Fruit fly (Drosophila melanogaster) whole organism, wandering third instar larva: ENCODE data around the gene org-1.

Experiments used
- CG32264 ChIP-seq: fragments of 200-800 bp; sonication (Bioruptor generic); optimal IDR thresholded peaks from 2 replicates; lab custom pipeline; 2016; ENCODE audit warnings: missing biosample characterization, missing genetic modification characterization
- CG9705 ChIP-seq: fragments of 200-800 bp; sonication (Bioruptor generic); optimal IDR thresholded peaks from 2 replicates; lab custom pipeline; 2018; ENCODE audit warnings: missing biosample characterization, mild to moderate bottlenecking, missing genetic modification characterization
- CrebA ChIP-seq: fragments of 200-800 bp; sonication (Bioruptor generic); optimal IDR thresholded peaks from 2 replicates; lab custom pipeline; 2016; ENCODE audit warnings: missing biosample characterization, mild to moderate bottlenecking, missing genetic modification characterization, borderline replicate concordance
- Dfd ChIP-seq: fragments of >200 bp; optimal IDR thresholded peaks from 2 replicates; lab custom pipeline; 2017; ENCODE audit warnings: missing biosample characterization, missing genetic modification characterization
- Dif ChIP-seq: fragments of 200-275, 200-300 bp; sonication (Bioruptor generic); optimal IDR thresholded peaks from 2 replicates; lab custom pipeline; 2018; ENCODE audit warnings: missing biosample characterization, missing genetic modification characterization; ENCODE audit not compliant: partially characterized antibody
- GATAd ChIP-seq: sonication (Bioruptor generic); optimal IDR thresholded peaks from 2 replicates; lab custom pipeline; 2016; ENCODE audit warnings: missing biosample characterization, missing genetic modification characterization
- HLH106 ChIP-seq: fragments of 200-800 bp; optimal IDR thresholded peaks from 3 replicates; lab custom pipeline; 2019; ENCODE audit warnings: missing biosample characterization, mild to moderate bottlenecking, missing genetic modification characterization, moderate library complexity
- Hnf4 ChIP-seq: fragments of 200-800 bp; sonication (Bioruptor generic); optimal IDR thresholded peaks from 2 replicates; lab custom pipeline; 2016; ENCODE audit warnings: missing biosample characterization, mild to moderate bottlenecking, missing genetic modification characterization
- Hr78 ChIP-seq: fragments of >200 bp; optimal IDR thresholded peaks from 2 replicates; lab custom pipeline; 2017; ENCODE audit warnings: missing biosample characterization, missing genetic modification characterization
- Mio ChIP-seq: sonication (Bioruptor generic); optimal IDR thresholded peaks from 2 replicates; lab custom pipeline; 2016; ENCODE audit warnings: missing biosample characterization, missing genetic modification characterization
- N ChIP-seq: fragments of >200 bp; optimal IDR thresholded peaks from 2 replicates; lab custom pipeline; 2018; ENCODE audit warnings: missing biosample characterization, missing external identifiers, missing genetic modification characterization
- OdsH ChIP-seq: fragments of 200-800 bp; sonication (Bioruptor generic); optimal IDR thresholded peaks from 2 replicates; lab custom pipeline; 2016; ENCODE audit warnings: missing biosample characterization, mild to moderate bottlenecking, missing genetic modification characterization
- Rel ChIP-seq, 2 experiments: fragments of 200-800 bp; sonication (Bioruptor generic) in 1 of 2; optimal IDR thresholded peaks; 2 replicates in 1 of 2; 3 replicates in 1 of 2; lab custom pipeline; 2016 to 2019; ENCODE audit warnings: mild to moderate bottlenecking in 2 of 2, missing biosample characterization in 2 of 2, missing genetic modification characterization in 2 of 2, moderate library complexity in 1 of 2
- Sp1 ChIP-seq: fragments of 200-800 bp; sonication (Bioruptor generic); optimal IDR thresholded peaks from 3 replicates; lab custom pipeline; 2019; ENCODE audit warnings: missing biosample characterization, mild to moderate bottlenecking, missing genetic modification characterization, moderate library complexity
- br ChIP-seq: fragments of 200-800 bp; sonication (Bioruptor generic); optimal IDR thresholded peaks from 2 replicates; lab custom pipeline; 2016; ENCODE audit warnings: missing biosample characterization, missing genetic modification characterization
- brk ChIP-seq: fragments of 200-800 bp; sonication (Bioruptor generic); optimal IDR thresholded peaks from 2 replicates; lab custom pipeline; 2016; ENCODE audit warnings: missing biosample characterization, mild to moderate bottlenecking, missing genetic modification characterization
- dmrt93B ChIP-seq: fragments of 200-800 bp; sonication (Bioruptor generic); optimal IDR thresholded peaks from 2 replicates; lab custom pipeline; 2018; ENCODE audit warnings: missing biosample characterization, mild to moderate bottlenecking, missing genetic modification characterization
- dsf ChIP-seq: sonication (Bioruptor generic); optimal IDR thresholded peaks from 2 replicates; lab custom pipeline; 2016; ENCODE audit warnings: missing biosample characterization, missing genetic modification characterization, borderline replicate concordance
- foxo ChIP-seq, 2 experiments: fragments of 200-800 bp; sonication (Bioruptor generic); optimal IDR thresholded peaks; 2 replicates in 1 of 2; 3 replicates in 1 of 2; lab custom pipeline; 2016 to 2017; ENCODE audit warnings: missing biosample characterization in 2 of 2, missing genetic modification characterization in 2 of 2
- h ChIP-seq: fragments of 200-800 bp; sonication (Bioruptor generic); optimal IDR thresholded peaks from 3 replicates; lab custom pipeline; 2016; ENCODE audit warnings: missing biosample characterization, mild to moderate bottlenecking, missing genetic modification characterization
- lola ChIP-seq: fragments of >200 bp; optimal IDR thresholded peaks from 2 replicates; lab custom pipeline; 2017; ENCODE audit warnings: missing biosample characterization, missing genetic modification characterization
- psq ChIP-seq: fragments of 200-800 bp; sonication (Bioruptor generic); optimal IDR thresholded peaks from 3 replicates; lab custom pipeline; 2017; ENCODE audit warnings: missing biosample characterization, mild to moderate bottlenecking, missing genetic modification characterization, moderate library complexity
- rgr ChIP-seq: fragments of 200-800 bp; sonication (Bioruptor generic); optimal IDR thresholded peaks from 3 replicates; lab custom pipeline; 2016; ENCODE audit warnings: missing biosample characterization, mild to moderate bottlenecking, missing genetic modification characterization
- sage ChIP-seq: fragments of 200-800 bp; sonication (Bioruptor generic); optimal IDR thresholded peaks from 2 replicates; lab custom pipeline; 2016; ENCODE audit warnings: missing biosample characterization, mild to moderate bottlenecking, missing genetic modification characterization
- tai ChIP-seq: sonication (Bioruptor generic); optimal IDR thresholded peaks from 2 replicates; lab custom pipeline; 2016; ENCODE audit warnings: missing biosample characterization, missing genetic modification characterization
- usp ChIP-seq: fragments of >200 bp; optimal IDR thresholded peaks from 2 replicates; lab custom pipeline; 2017; ENCODE audit warnings: missing biosample characterization, missing genetic modification characterization
- woc ChIP-seq: sonication (Bioruptor generic); optimal IDR thresholded peaks from 2 replicates; lab custom pipeline; 2016; ENCODE audit warnings: missing biosample characterization, mild to moderate bottlenecking, missing genetic modification characterization

Gene org-1

dm6 chrX:8489485-8489970, 34.7 kb upstream of the org-1 start, which contains the start of gene otu:
Gene otu, minus strand, starts transcription at chrX:8489535.
- TF ChIP-seq N (no peak), CrebA (no peak), dmrt93B (GFP tag; lab: Kevin White, UChicago) (no peak), h (GFP tag; lab: Kevin White, UChicago) (no peak), dsf (GFP tag; lab: Kevin White, UChicago) (no peak), tai (GFP tag; lab: Kevin White, UChicago) (no peak)

- no peak for TF ChIP-seq foxo (GFP tag; optimal IDR thresholded peaks at IDR 0.05; lab: Kevin White, UChicago)
- no peak for TF ChIP-seq brk (GFP tag; lab: Kevin White, UChicago)
- no peak for TF ChIP-seq Rel (GFP tag; optimal IDR thresholded peaks at IDR 0.05; lab: Kevin White, UChicago)
- no peak for TF ChIP-seq Rel (tag; optimal IDR thresholded peaks at IDR 0.05; lab: Kevin White, UChicago)
- TF ChIP-seq GATAd = no peak
- TF ChIP-seq sage (GFP tag; lab: Kevin White, UChicago) = no peak
- TF ChIP-seq Mio (GFP tag; lab: Kevin White, UChicago) = no peak
- no peak for TF ChIP-seq CG9705 (GFP tag; lab: Kevin White, UChicago)
- no peak for TF ChIP-seq Sp1 (GFP tag; lab: Kevin White, UChicago)
- TF ChIP-seq Dif (GFP tag; lab: Kevin White, UChicago) = no peak
- no peak for TF ChIP-seq OdsH (GFP tag; lab: Kevin White, UChicago)
- TF ChIP-seq woc (GFP tag; lab: Kevin White, UChicago) = no peak
- no peak for TF ChIP-seq dsf (GFP tag; lab: Kevin White, UChicago)
- no peak for TF ChIP-seq usp (GFP tag; lab: Kevin White, UChicago)
- no peak for TF ChIP-seq N
Measured at dm6 chrX:8489048-8489447, 34.2 kb upstream of the org-1 start, which contains the start of gene CG33181. Gene CG33181, plus strand, starts transcription at chrX:8489348.

dm6 chrX:8484778-8485177, 29.9 kb upstream of the org-1 start:
- TF ChIP-seq tai (GFP tag; lab: Kevin White, UChicago) (no peak), CrebA (no peak), Dfd (GFP tag; lab: Kevin White, UChicago) (no peak), lola (GFP tag; lab: Kevin White, UChicago) (no peak), rgr (GFP tag; lab: Kevin White, UChicago) (no peak), OdsH (GFP tag; lab: Kevin White, UChicago) (no peak), HLH106 (tag; lab: Kevin White, UChicago) (no peak), CG32264 (GFP tag; lab: Kevin White, UChicago) (no peak)

dm6 chrX:8483671-8484070, 28.8 kb upstream of the org-1 start, which contains the start of gene CG33223:
Gene CG33223, minus strand, starts transcription at chrX:8483885.
- TF ChIP-seq OdsH (GFP tag; lab: Kevin White, UChicago) (no peak), h (GFP tag; lab: Kevin White, UChicago) (no peak), Hnf4 (GFP tag; lab: Kevin White, UChicago) (no peak), HLH106 (tag; lab: Kevin White, UChicago) (no peak), CG9705 (GFP tag; lab: Kevin White, UChicago) (no peak), GATAd (no peak), br (GFP tag; lab: Kevin White, UChicago) (no peak), Dif (GFP tag; lab: Kevin White, UChicago) (no peak), Mio (GFP tag; lab: Kevin White, UChicago) (no peak), lola (GFP tag; lab: Kevin White, UChicago) (no peak), N (no peak), sage (GFP tag; lab: Kevin White, UChicago) (no peak), psq (GFP tag; lab: Kevin White, UChicago) (no peak)

- TF ChIP-seq GATAd (no peak), CG9705 (GFP tag; lab: Kevin White, UChicago) (no peak), Sp1 (GFP tag; lab: Kevin White, UChicago) (no peak), OdsH (GFP tag; lab: Kevin White, UChicago) (no peak), psq (GFP tag; lab: Kevin White, UChicago) (no peak), Hr78 (GFP tag; lab: Kevin White, UChicago) (no peak)
Measured at dm6 chrX:8481462-8481861, 26.6 kb upstream of the org-1 start, which contains the start of gene Cp38. Gene Cp38, plus strand, starts transcription at chrX:8481837.
